Worm (Caenorhabditis elegans) whole organism, L4 larva: ENCODE data around the gene srg-65.
A peak's percentile ranks its signal among the peaks of the same experiment; 100 is the strongest.

Experiments used
- F44E2.7 ChIP-seq: fragments of 200-800 bp; sonication (Bioruptor generic); IDR thresholded peaks from 2 replicates; pipeline ENCODE4 v2.1.2; 2022; ENCODE audit warnings: missing genetic modification characterization, missing compliant biosample characterization
- T20F7.1 ChIP-seq: fragments of 200-800 bp; sonication (Bioruptor generic); optimal IDR thresholded peaks from 2 replicates; lab custom pipeline; 2018; ENCODE audit warnings: mild to moderate bottlenecking, missing genetic modification characterization, missing compliant biosample characterization
- T26A8.4 ChIP-seq: fragments of 200-800 bp; sonication (Bioruptor generic); IDR thresholded peaks from 2 replicates; pipeline ENCODE4 v1.3.6; 2022; ENCODE audit warnings: missing genetic modification characterization, missing compliant biosample characterization
- Y48G9A.11 ChIP-seq: fragments of 200-800 bp; sonication (Bioruptor generic); IDR thresholded peaks from 2 replicates; pipeline ENCODE4 v1.3.6; 2022; ENCODE audit warnings: missing genetic modification reagents, missing genetic modification characterization, missing compliant biosample characterization
- Y5F2A.4 ChIP-seq: fragments of 200-800 bp; sonication (Bioruptor generic); optimal IDR thresholded peaks from 2 replicates; lab custom pipeline; 2018; ENCODE audit warnings: mild to moderate bottlenecking, missing genetic modification characterization, missing compliant biosample characterization
- ZK337.2 ChIP-seq: fragments of 200-800 bp; sonication (Bioruptor generic); IDR thresholded peaks from 2 replicates; pipeline ENCODE4 v1.3.6; 2022; ENCODE audit warnings: missing genetic modification reagents, missing genetic modification characterization, missing compliant biosample characterization
- aha-1 ChIP-seq: fragments of 150-350 bp; peaks from one replicate; lab custom pipeline; 2014; ENCODE audit warnings: missing biosample characterization, missing genetic modification characterization
- ama-1 ChIP-seq: fragments of 150-350 bp; optimal IDR thresholded peaks from 2 replicates; lab custom pipeline; 2014; ENCODE audit warnings: inconsistent platforms, mixed read lengths
- ceh-82 ChIP-seq: sonication (generic microtip); optimal IDR thresholded peaks from 2 replicates; lab custom pipeline; 2017; ENCODE audit warnings: missing biosample characterization, missing genetic modification characterization
- ctbp-1 ChIP-seq: fragments of 200-800 bp; sonication (Bioruptor generic); IDR thresholded peaks from 2 replicates; pipeline ENCODE4 v1.3.6; 2022; ENCODE audit warnings: missing genetic modification reagents, missing genetic modification characterization, missing compliant biosample characterization
- daf-16 ChIP-seq, 3 experiments: sonication (generic microtip); optimal IDR thresholded peaks; 2 replicates each; lab custom pipeline; 2016 to 2017; ENCODE audit warnings: missing genetic modification characterization in 3 of 3, missing genetic modification reagents in 3 of 3, mild to moderate bottlenecking in 2 of 3, missing compliant biosample characterization in 2 of 3, missing biosample characterization in 1 of 3, moderate library complexity in 1 of 3
- dmd-6 ChIP-seq: fragments of 200-800 bp; sonication (Bioruptor generic); IDR thresholded peaks from 2 replicates; pipeline ENCODE4 v1.3.6; 2022; ENCODE audit warnings: missing genetic modification reagents, missing genetic modification characterization, missing compliant biosample characterization
- dmd-8 ChIP-seq: fragments of 200-800 bp; sonication (Bioruptor generic); IDR thresholded peaks from 2 replicates; pipeline ENCODE4 v1.3.6; 2022; ENCODE audit warnings: missing genetic modification characterization, missing compliant biosample characterization
- dpl-1 ChIP-seq: fragments of 150-350 bp; optimal IDR thresholded peaks from 2 replicates; lab custom pipeline; 2014; ENCODE audit warnings: missing biosample characterization, missing genetic modification reagents, missing genetic modification characterization
- duxl-1 ChIP-seq: sonication (generic microtip); optimal IDR thresholded peaks from 2 replicates; lab custom pipeline; 2016; ENCODE audit warnings: mild to moderate bottlenecking, missing genetic modification characterization, moderate library complexity, missing compliant biosample characterization; ENCODE audit not compliant: poor library complexity
- hif-1 ChIP-seq, 2 experiments: sonication (generic microtip); optimal IDR thresholded peaks; 2 replicates each; lab custom pipeline; 2016 to 2017; ENCODE audit warnings: missing compliant biosample characterization in 2 of 2, missing genetic modification characterization in 2 of 2, missing genetic modification reagents in 2 of 2, missing genotype in 2 of 2, mild to moderate bottlenecking in 1 of 2
- jun-1 ChIP-seq: fragments of 150-350 bp; optimal IDR thresholded peaks from 2 replicates; lab custom pipeline; 2014; ENCODE audit warnings: missing biosample characterization, missing genetic modification reagents, missing genetic modification characterization
- lim-7 ChIP-seq: fragments of 200-800 bp; sonication (Bioruptor generic); IDR thresholded peaks from 2 replicates; pipeline ENCODE4 v1.3.6; 2022; ENCODE audit warnings: missing genetic modification characterization, missing compliant biosample characterization
- lin-29 ChIP-seq: fragments of 200-800 bp; sonication (Bioruptor generic); IDR thresholded peaks from 2 replicates; pipeline ENCODE4 v1.3.6; 2022; ENCODE audit warnings: missing genetic modification reagents, missing genetic modification characterization, missing compliant biosample characterization
- lin-39 ChIP-seq: fragments of 150-350 bp; optimal IDR thresholded peaks from 2 replicates; lab custom pipeline; 2014; ENCODE audit warnings: missing biosample characterization, missing genetic modification reagents, missing genetic modification characterization
- madf-5 ChIP-seq, 2 experiments: fragments of 200-800 bp; sonication (Bioruptor generic); IDR thresholded peaks; 2 replicates each; pipeline ENCODE4 v1.3.6; 2022; ENCODE audit warnings: missing compliant biosample characterization in 2 of 2, missing genetic modification characterization in 2 of 2
- mdl-1 ChIP-seq, 2 experiments: fragments of 150-350 bp in 1 of 2; sonication (generic microtip) in 1 of 2; optimal IDR thresholded peaks; 2 replicates each; lab custom pipeline; 2014 to 2017; ENCODE audit warnings: missing biosample characterization in 2 of 2, missing genetic modification characterization in 2 of 2
- mdt-29 ChIP-seq: fragments of 200-800 bp; sonication (Bioruptor generic); IDR thresholded peaks from 2 replicates; pipeline ENCODE4 v1.3.6; 2022; ENCODE audit warnings: missing genetic modification reagents, missing genetic modification characterization, missing compliant biosample characterization
- mes-2 ChIP-seq: sonication (generic microtip); optimal IDR thresholded peaks from 2 replicates; lab custom pipeline; 2016; ENCODE audit warnings: missing genotype, mild to moderate bottlenecking, missing genetic modification characterization, missing compliant biosample characterization; ENCODE audit not compliant: poor library complexity, severe bottlenecking
- mxl-3 ChIP-seq: fragments of 200-800 bp; sonication (Bioruptor generic); optimal IDR thresholded peaks from 2 replicates; lab custom pipeline; 2018; ENCODE audit warnings: mild to moderate bottlenecking, missing genetic modification characterization, missing compliant biosample characterization
- nhr-28 ChIP-seq: fragments of 150-350 bp; optimal IDR thresholded peaks from 2 replicates; lab custom pipeline; 2014; ENCODE audit warnings: missing biosample characterization, missing genetic modification characterization
- nhr-48 ChIP-seq: sonication (generic microtip); optimal IDR thresholded peaks from 2 replicates; lab custom pipeline; 2016; ENCODE audit warnings: mild to moderate bottlenecking, missing genetic modification characterization, missing compliant biosample characterization
- nhr-6 ChIP-seq: fragments of 150-350 bp; optimal IDR thresholded peaks from 2 replicates; lab custom pipeline; 2014; ENCODE audit warnings: missing biosample characterization, missing genetic modification characterization
- nhr-76 ChIP-seq: fragments of 150-350 bp; optimal IDR thresholded peaks from 2 replicates; lab custom pipeline; 2014; ENCODE audit warnings: missing biosample characterization, missing genetic modification characterization
- php-3 ChIP-seq: fragments of 200-800 bp; sonication (Bioruptor generic); IDR thresholded peaks from 2 replicates; pipeline ENCODE4 v1.3.6; 2022; ENCODE audit warnings: missing genetic modification reagents, missing genetic modification characterization, missing compliant biosample characterization
- pqm-1 ChIP-seq: sonication (generic microtip); optimal IDR thresholded peaks from 2 replicates; lab custom pipeline; 2017; ENCODE audit warnings: missing biosample characterization, missing genetic modification characterization
- rbr-2 ChIP-seq: sonication (generic microtip); optimal IDR thresholded peaks from 2 replicates; lab custom pipeline; 2016; ENCODE audit warnings: missing genotype, missing genetic modification characterization, missing compliant biosample characterization
- saeg-2 ChIP-seq: fragments of 200-800 bp; sonication (Bioruptor generic); IDR thresholded peaks from 2 replicates; pipeline ENCODE4 v1.3.6; 2022; ENCODE audit warnings: missing genetic modification reagents, missing genetic modification characterization, missing compliant biosample characterization
- sdz-12 ChIP-seq: fragments of 200-800 bp; sonication (Bioruptor generic); optimal IDR thresholded peaks from 2 replicates; lab custom pipeline; 2018; ENCODE audit warnings: mild to moderate bottlenecking, missing genetic modification characterization, missing compliant biosample characterization
- set-16 ChIP-seq: fragments of 200-800 bp; sonication (Bioruptor generic); IDR thresholded peaks from 2 replicates; pipeline ENCODE4 v1.3.6; 2022; ENCODE audit warnings: missing genetic modification reagents, missing genetic modification characterization, missing compliant biosample characterization
- spr-1 ChIP-seq: sonication (generic microtip); optimal IDR thresholded peaks from 2 replicates; lab custom pipeline; 2016; ENCODE audit warnings: mild to moderate bottlenecking, missing genetic modification characterization, missing compliant biosample characterization
- tra-1 ChIP-seq: fragments of 200-800 bp; sonication (Bioruptor generic); IDR thresholded peaks from 2 replicates; pipeline ENCODE4 v1.3.6; 2022; ENCODE audit warnings: missing genetic modification reagents, missing genetic modification characterization, missing compliant biosample characterization
- unc-130 ChIP-seq: sonication (generic microtip); optimal IDR thresholded peaks from 2 replicates; lab custom pipeline; 2016; ENCODE audit warnings: missing genetic modification reagents, missing genetic modification characterization, missing compliant biosample characterization

The srg-65 gene

ce11 chrV:5504807-5505442, 20.2 kb upstream of the srg-65 start, which contains the start of the genes dnj-19 and nhr-47 (continued):
- TF ChIP-seq mdl-1 (tag; optimal IDR thresholded peaks at IDR 0.05; lab: Kevin White, UChicago) (peak in 1 of 2 experiments; percentile 52), nhr-48 (peak; percentile 77), dmd-6 (GFP tag; lab: Robert Waterston, UW) (peak; percentile 93), lin-39 (tag; lab: Kevin White, UChicago) (no peak), duxl-1 (tag; lab: Kevin White, UChicago) (peak; percentile 82), nhr-6 (peak; percentile 52), pqm-1 (no peak), mxl-3 (GFP tag; lab: Kevin White, UChicago) (peak; percentile 79), ceh-82 (tag; lab: Kevin White, UChicago) (no peak), mes-2 (tag; lab: Kevin White, UChicago) (peak; percentile 90), tra-1 (peak; percentile 69; the same call in 1 of the 2 replicates), dmd-8 (GFP tag; lab: Robert Waterston, UW) (peak; percentile 64; the same call in 1 of the 2 replicates), rbr-2 (tag; lab: Kevin White, UChicago) (peak; percentile 96), dpl-1 (GFP tag; lab: Kevin White, UChicago) (peak; percentile 87), nhr-76 (tag; lab: Kevin White, UChicago) (no peak), nhr-28 (peak; percentile 83), Y5F2A.4 (GFP tag; lab: Kevin White, UChicago) (peak; percentile 58), ZK337.2 (GFP tag; lab: Robert Waterston, UW) (no peak), madf-5 (GFP tag; IDR thresholded peaks at IDR 0.05; lab: Robert Waterston, UW) (no peak), lin-29 (GFP tag; lab: Robert Waterston, UW) (peak; percentile 81), T20F7.1 (GFP tag; lab: Kevin White, UChicago) (peak; percentile 88), spr-1 (tag; lab: Kevin White, UChicago) (peak; percentile 84), sdz-12 (GFP tag; lab: Kevin White, UChicago) (no peak), hif-1 (tag; optimal IDR thresholded peaks at IDR 0.05; lab: Kevin White, UChicago) (peak; percentile 71 to 91), unc-130 (GFP tag; lab: Kevin White, UChicago) (peak; percentile 66), ctbp-1 (GFP tag; lab: Robert Waterston, UW) (peak; percentile 93), jun-1 (tag; lab: Kevin White, UChicago) (peak; percentile 67), aha-1 (peak; percentile 99), lim-7 (GFP tag; lab: Robert Waterston, UW) (no peak), ama-1 (lab: Kevin White, UChicago) (peak; percentile 49), saeg-2 (peak; percentile 83)

DNA sequence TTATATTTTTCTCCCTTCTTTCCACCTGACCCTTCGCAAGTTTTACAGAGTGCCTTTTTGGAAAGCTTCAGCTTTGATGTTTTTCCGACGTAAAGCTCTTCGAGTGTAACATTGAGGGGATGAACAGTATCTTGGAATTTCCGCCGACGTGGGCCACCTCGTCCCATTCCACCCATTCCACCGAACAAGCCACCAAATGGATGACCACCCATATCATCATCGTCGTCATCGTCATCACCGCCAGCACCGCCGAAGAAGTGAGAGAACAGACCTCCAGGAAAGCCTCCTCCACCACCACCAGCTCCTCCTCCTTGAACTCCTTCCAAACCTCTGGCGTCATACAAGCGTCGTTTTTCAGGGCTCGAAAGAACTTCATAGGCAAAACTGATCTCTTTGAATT, 19.5 kb upstream of the srg-65 start:
- TF ChIP-seq duxl-1 (tag; lab: Kevin White, UChicago) (no peak), nhr-48 (no peak), set-16 (peak; percentile 58), F44E2.7 (GFP tag; lab: Robert Waterston, UW) (0 out of 2 replicates have a peak, but pooled peaks have one; percentile 9), aha-1 (peak; percentile 16)

DNA sequence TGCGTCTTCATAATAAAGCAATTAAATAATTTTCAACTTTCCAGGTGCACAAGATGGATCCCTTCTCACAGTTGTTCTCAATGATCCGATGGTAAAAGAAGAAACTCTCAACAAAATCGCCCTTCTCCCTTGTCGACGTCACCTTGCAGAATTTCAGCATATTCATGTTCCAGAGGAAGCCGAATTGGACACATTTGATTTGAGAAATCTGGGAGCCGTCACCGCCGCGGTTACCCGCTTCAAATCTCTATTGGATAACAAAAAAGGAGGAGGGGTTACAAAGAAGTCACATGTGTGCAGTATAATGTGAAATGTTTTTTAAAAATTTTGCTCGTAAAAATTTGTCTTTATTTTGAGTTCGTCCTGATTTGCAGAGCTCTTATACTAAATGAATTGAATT, 17.9 kb upstream of the srg-65 start:
- TF ChIP-seq mdt-29 (GFP tag; lab: Robert Waterston, UW) (0 out of 2 replicates have a peak, but pooled peaks have one; percentile 46), php-3 (no peak), dmd-8 (GFP tag; lab: Robert Waterston, UW) (no peak), Y48G9A.11 (GFP tag; lab: Robert Waterston, UW) (peak; percentile 52; the same call in 1 of the 2 replicates), daf-16 (GFP tag; optimal IDR thresholded peaks at IDR 0.05; lab: Kevin White, UChicago) (peak in 1 of 2 experiments; percentile 46), daf-16 (tag; optimal IDR thresholded peaks at IDR 0.05; lab: Kevin White, UChicago) (no peak), T26A8.4 (GFP tag; lab: Robert Waterston, UW) (no peak), dmd-6 (GFP tag; lab: Robert Waterston, UW) (no peak)
- TF ChIP-seq, all 104 proteins: peak for 3
